Worm (Caenorhabditis elegans) whole organism, young adult: ENCODE measurements around the gene srw-99.

Experiments used
- C06A6.2 ChIP-seq: fragments of 200-800 bp; sonication (Bioruptor generic); conservative IDR thresholded peaks from 2 replicates; pipeline ENCODE4 v1.3.6; 2022; ENCODE audit warnings: missing genetic modification characterization, missing compliant biosample characterization
- F22D6.2 ChIP-seq: sonication (generic microtip); optimal IDR thresholded peaks from 2 replicates; lab custom pipeline; 2016; ENCODE audit warnings: mild to moderate bottlenecking, missing genetic modification characterization, missing compliant biosample characterization
- ccch-3 ChIP-seq: fragments of 200-800 bp; sonication (Bioruptor generic); optimal IDR thresholded peaks from 2 replicates; lab custom pipeline; 2018; ENCODE audit warnings: mild to moderate bottlenecking, missing genetic modification characterization, missing compliant biosample characterization
- cebp-2 ChIP-seq: fragments of 200-800 bp; sonication (Bioruptor generic); IDR thresholded peaks from 2 replicates; pipeline ENCODE4 v1.3.6; 2022; ENCODE audit warnings: missing genetic modification characterization, missing compliant biosample characterization
- efl-1 ChIP-seq: fragments of 150-350 bp; optimal IDR thresholded peaks from 2 replicates; lab custom pipeline; 2014; ENCODE audit warnings: missing biosample characterization, missing genetic modification reagents, missing genetic modification characterization
- let-607 ChIP-seq, 2 experiments: fragments of 200-800 bp in 1 of 2; sonication (Bioruptor generic) in 1 of 2; sonication (generic microtip) in 1 of 2; optimal IDR thresholded peaks; 2 replicates each; lab custom pipeline; 2016 to 2018; ENCODE audit warnings: mild to moderate bottlenecking in 2 of 2, missing compliant biosample characterization in 2 of 2, missing genetic modification characterization in 2 of 2, moderate library complexity in 2 of 2, missing genotype in 1 of 2
- lin-40 ChIP-seq: sonication (generic microtip); optimal IDR thresholded peaks from 2 replicates; lab custom pipeline; 2016; ENCODE audit warnings: missing genetic modification characterization, mild to moderate bottlenecking, missing compliant biosample characterization, missing genotype, missing genetic modification reagents
- pha-4 ChIP-seq: fragments of 150-350 bp; sonication (generic microtip); optimal IDR thresholded peaks from 2 replicates; lab custom pipeline; 2014; ENCODE audit warnings: missing biosample characterization, missing genetic modification reagents, missing genetic modification characterization
- rec-8 ChIP-seq, 2 experiments: sonication (generic microtip); optimal IDR thresholded peaks; 2 replicates each; lab custom pipeline; 2016; ENCODE audit warnings: mild to moderate bottlenecking in 2 of 2, missing genetic modification characterization in 2 of 2, missing genetic modification reagents in 2 of 2, missing genotype in 2 of 2, missing biosample characterization in 1 of 2, missing compliant biosample characterization in 1 of 2, moderate library complexity in 1 of 2
- snpc-4 ChIP-seq, 5 experiments: fragments of 150-350 bp in 1 of 5; sonication (generic microtip) in 4 of 5; optimal IDR thresholded peaks; 2 replicates each; lab custom pipeline; 2014 to 2018; ENCODE audit warnings: missing genetic modification characterization in 5 of 5, missing biosample characterization in 3 of 5, antibody characterized with exemption in 2 of 5, mild to moderate bottlenecking in 2 of 5, missing compliant biosample characterization in 2 of 5, missing genotype in 2 of 5, moderate library complexity in 2 of 5, missing genetic modification reagents in 1 of 5

DNA sequence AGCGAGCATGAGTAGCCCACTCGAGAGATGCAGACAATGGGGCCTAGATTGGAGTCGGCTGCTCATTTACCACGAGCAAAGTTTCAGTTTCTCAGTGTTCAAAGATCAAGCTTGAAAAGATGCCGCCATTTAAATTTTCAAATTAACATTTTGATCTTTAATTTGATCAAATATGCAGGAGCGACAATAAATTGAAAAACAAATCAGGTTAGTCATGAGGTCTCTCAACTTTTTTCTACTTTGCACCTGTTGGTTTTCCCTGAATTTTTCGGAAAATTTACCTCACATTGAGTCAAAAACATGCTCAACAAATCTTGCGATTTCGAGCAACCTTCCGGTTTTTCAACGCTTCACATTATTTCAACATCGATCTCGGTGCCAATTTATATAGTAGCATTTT, 23.2 kb upstream of the srw-99 start, which contains the start of gene srh-5:
- TF ChIP-seq rec-8 (tag; optimal IDR thresholded peaks at IDR 0.05; lab: Kevin White, UChicago), result no peak
- no peak for TF ChIP-seq snpc-4 (GFP tag; optimal IDR thresholded peaks at IDR 0.05; lab: Kevin White, UChicago)
- TF ChIP-seq snpc-4 (tag; optimal IDR thresholded peaks at IDR 0.05; lab: Kevin White, UChicago), result no peak
- no peak for TF ChIP-seq ccch-3 (GFP tag; lab: Kevin White, UChicago)
- no peak for TF ChIP-seq pha-4
- TF ChIP-seq cebp-2 (GFP tag; lab: Robert Waterston, UW), result no peak
- no peak for TF ChIP-seq efl-1 (GFP tag; lab: Kevin White, UChicago)
- no peak for TF ChIP-seq C06A6.2 (GFP tag; lab: Robert Waterston, UW)
- TF ChIP-seq F22D6.2 (tag; lab: Kevin White, UChicago), result no peak
- no peak for TF ChIP-seq let-607 (tag; optimal IDR thresholded peaks at IDR 0.05; lab: Kevin White, UChicago)
- no peak for TF ChIP-seq lin-40
